Fruit fly (Drosophila melanogaster) whole organism, embryonic: ENCODE results near the gene crc.

Source experiments
- Antp ChIP-seq: fragments of 200-800 bp; sonication (Bioruptor generic); optimal IDR thresholded peaks from 3 replicates; lab custom pipeline; 2016; ENCODE audit warnings: missing biosample characterization, missing genetic modification characterization
- Bteb2 ChIP-seq: fragments of 200-800 bp; sonication (Bioruptor generic); optimal IDR thresholded peaks from 2 replicates; lab custom pipeline; 2016; ENCODE audit warnings: missing biosample characterization, missing genetic modification characterization
- CG10267 ChIP-seq: fragments of 200-800 bp; sonication (Bioruptor generic); optimal IDR thresholded peaks from 2 replicates; lab custom pipeline; 2018; ENCODE audit warnings: missing biosample characterization, mild to moderate bottlenecking, missing genetic modification characterization, moderate library complexity
- CG10654 ChIP-seq: fragments of 200-800 bp; sonication (Bioruptor generic); optimal IDR thresholded peaks from 2 replicates; lab custom pipeline; 2016; ENCODE audit warnings: missing biosample characterization, missing genetic modification characterization
- CG12071 ChIP-seq: fragments of 200-800 bp; sonication (Bioruptor generic); optimal IDR thresholded peaks from 3 replicates; lab custom pipeline; 2018; ENCODE audit warnings: missing biosample characterization, mild to moderate bottlenecking, missing genetic modification characterization
- CG14965 ChIP-seq: fragments of 200-800 bp; sonication (Bioruptor generic); optimal IDR thresholded peaks from 2 replicates; lab custom pipeline; 2016; ENCODE audit warnings: missing biosample characterization, missing genetic modification characterization, borderline replicate concordance
- CG15479 ChIP-seq: fragments of 200-800 bp; sonication (Bioruptor generic); optimal IDR thresholded peaks from 3 replicates; lab custom pipeline; 2019; ENCODE audit warnings: missing biosample characterization, mild to moderate bottlenecking, missing genetic modification characterization, moderate library complexity
- CG15514 ChIP-seq: fragments of 200-800 bp; sonication (Bioruptor generic); optimal IDR thresholded peaks from 3 replicates; lab custom pipeline; 2017; ENCODE audit warnings: missing biosample characterization, missing genetic modification characterization, mild to moderate bottlenecking, moderate library complexity, missing genetic modification reagents
- CG15601 ChIP-seq: fragments of 200-800 bp; sonication (Bioruptor generic); optimal IDR thresholded peaks from 3 replicates; lab custom pipeline; 2019; ENCODE audit warnings: missing biosample characterization, mild to moderate bottlenecking, missing genetic modification characterization, moderate library complexity
- CG1603 ChIP-seq: fragments of 200-800 bp; sonication (Bioruptor generic); optimal IDR thresholded peaks from 2 replicates; lab custom pipeline; 2019; ENCODE audit warnings: missing biosample characterization, mild to moderate bottlenecking, missing genetic modification characterization, moderate library complexity
- CG17612 ChIP-seq: fragments of 200-800 bp; sonication (Bioruptor generic); IDR thresholded peaks from 2 replicates; pipeline ENCODE4 v1.3.6; 2022; ENCODE audit warnings: missing biosample characterization, missing genetic modification characterization
- CG2116 ChIP-seq: fragments of 200-800 bp; sonication (Bioruptor generic); optimal IDR thresholded peaks from 3 replicates; lab custom pipeline; 2018; ENCODE audit warnings: missing biosample characterization, mild to moderate bottlenecking, missing genetic modification characterization
- CG2129 ChIP-seq: fragments of 200-800 bp; sonication (Bioruptor generic); IDR thresholded peaks from 2 replicates; pipeline ENCODE4 v1.3.6; 2022; ENCODE audit warnings: missing biosample characterization, missing genetic modification characterization; ENCODE audit not compliant: partially characterized antibody
- CG31441 ChIP-seq: fragments of 200-800 bp; sonication (Bioruptor generic); IDR thresholded peaks from 2 replicates; pipeline ENCODE4 v1.3.6; 2022; ENCODE audit warnings: missing biosample characterization, missing genetic modification characterization
- CG3163 ChIP-seq: fragments of 200-800 bp; sonication (Bioruptor generic); optimal IDR thresholded peaks from 3 replicates; lab custom pipeline; 2016; ENCODE audit warnings: missing biosample characterization, missing genetic modification characterization
- CG34224 ChIP-seq: fragments of 200-800 bp; sonication (Bioruptor generic); IDR thresholded peaks from 3 replicates; pipeline ENCODE4 v1.3.6; 2022; ENCODE audit warnings: missing biosample characterization, missing genetic modification characterization; ENCODE audit not compliant: partially characterized antibody
- CG4328 ChIP-seq: fragments of 200-800 bp; sonication (Bioruptor generic); optimal IDR thresholded peaks from 3 replicates; lab custom pipeline; 2017; ENCODE audit warnings: missing biosample characterization, missing genetic modification reagents, missing genetic modification characterization
- CG6654 ChIP-seq: fragments of 200-800 bp; sonication (Bioruptor generic); optimal IDR thresholded peaks from 2 replicates; lab custom pipeline; 2017; ENCODE audit warnings: missing biosample characterization, mild to moderate bottlenecking, missing genetic modification characterization
- CG8290 ChIP-seq, 3 experiments: fragments of 200-800 bp; sonication (Bioruptor generic); optimal IDR thresholded peaks; 2 replicates each; lab custom pipeline; 2016 to 2019; ENCODE audit warnings: missing biosample characterization in 3 of 3, missing genetic modification characterization in 3 of 3, mild to moderate bottlenecking in 2 of 3, moderate library complexity in 1 of 3
- CHES-1-like ChIP-seq: fragments of 200-800 bp; sonication (Bioruptor generic); optimal IDR thresholded peaks from 2 replicates; lab custom pipeline; 2016; ENCODE audit warnings: missing biosample characterization, missing genetic modification characterization
- CTCF ChIP-seq: fragments of 200-800 bp; sonication (Bioruptor generic); optimal IDR thresholded peaks from 2 replicates; lab custom pipeline; 2017; ENCODE audit warnings: missing biosample characterization, mild to moderate bottlenecking, missing genetic modification characterization, moderate library complexity
- Doc3 ChIP-seq: fragments of 200-800 bp; sonication (Bioruptor generic); IDR thresholded peaks from 3 replicates; pipeline ENCODE4 v1.3.6; 2022; ENCODE audit warnings: missing biosample characterization, missing genetic modification characterization; ENCODE audit not compliant: partially characterized antibody
- Dp ChIP-seq: fragments of 200-800 bp; sonication (Bioruptor generic); optimal IDR thresholded peaks from 2 replicates; lab custom pipeline; 2018; ENCODE audit warnings: missing biosample characterization, mild to moderate bottlenecking, missing genetic modification characterization, moderate library complexity
- ERR ChIP-seq: fragments of 200-800 bp; sonication (Bioruptor generic); optimal IDR thresholded peaks from 2 replicates; lab custom pipeline; 2016; ENCODE audit warnings: missing biosample characterization, missing genetic modification characterization
- Elba2 ChIP-seq: fragments of 200-800 bp; sonication (Bioruptor generic); optimal IDR thresholded peaks from 3 replicates; lab custom pipeline; 2016; ENCODE audit warnings: missing biosample characterization, missing genetic modification characterization
- HLH4C ChIP-seq: fragments of 200-800 bp; sonication (Bioruptor generic); IDR thresholded peaks from 3 replicates; pipeline ENCODE4 v1.3.6; 2022; ENCODE audit warnings: missing biosample characterization, missing genetic modification characterization; ENCODE audit not compliant: partially characterized antibody
- MESR4 ChIP-seq: fragments of 200-800 bp; sonication (Bioruptor generic); optimal IDR thresholded peaks from 2 replicates; lab custom pipeline; 2018; ENCODE audit warnings: missing biosample characterization, mild to moderate bottlenecking, missing genetic modification characterization, moderate library complexity
- Mes4 ChIP-seq: fragments of 200-800 bp; sonication (Bioruptor generic); optimal IDR thresholded peaks from 2 replicates; lab custom pipeline; 2016; ENCODE audit warnings: missing biosample characterization, missing genetic modification characterization
- NC2β ChIP-seq: fragments of 200-800 bp; sonication (Bioruptor generic); optimal IDR thresholded peaks from 2 replicates; lab custom pipeline; 2016; ENCODE audit warnings: missing biosample characterization, missing genetic modification characterization
- Neu2 ChIP-seq: fragments of 200-800 bp; sonication (Bioruptor generic); optimal IDR thresholded peaks from 3 replicates; lab custom pipeline; 2016; ENCODE audit warnings: missing biosample characterization, missing genetic modification characterization, borderline replicate concordance
- Nf-YA ChIP-seq: fragments of 200-800 bp; sonication (Bioruptor generic); IDR thresholded peaks from 2 replicates; pipeline ENCODE4 v1.3.6; 2022; ENCODE audit warnings: missing biosample characterization, missing genetic modification characterization
- Optix ChIP-seq: fragments of 200-800 bp; sonication (Bioruptor generic); IDR thresholded peaks from 3 replicates; pipeline ENCODE4 v1.3.6; 2022; ENCODE audit warnings: missing biosample characterization, missing genetic modification characterization
- Side ChIP-seq: fragments of 200-800 bp; sonication (Bioruptor generic); optimal IDR thresholded peaks from 2 replicates; lab custom pipeline; 2016; ENCODE audit warnings: missing biosample characterization, missing genetic modification characterization
- Sry-δ ChIP-seq: fragments of 200-800 bp; sonication (Bioruptor generic); optimal IDR thresholded peaks from 2 replicates; lab custom pipeline; 2016; ENCODE audit warnings: missing biosample characterization, missing genetic modification characterization
- YL-1 ChIP-seq: fragments of 200-800 bp; sonication (Bioruptor generic); optimal IDR thresholded peaks from 3 replicates; lab custom pipeline; 2017; ENCODE audit warnings: missing biosample characterization, mild to moderate bottlenecking, missing genetic modification characterization
- amos ChIP-seq: fragments of 200-800 bp; sonication (Bioruptor generic); IDR thresholded peaks from 2 replicates; pipeline ENCODE4 v1.3.6; 2022; ENCODE audit warnings: missing biosample characterization, missing genetic modification characterization; ENCODE audit not compliant: partially characterized antibody
- dpn ChIP-seq, 2 experiments: fragments of 200-800 bp; sonication (Bioruptor generic); optimal IDR thresholded peaks; 3 replicates each; lab custom pipeline; 2016; ENCODE audit warnings: missing biosample characterization in 2 of 2, missing genetic modification characterization in 2 of 2
- fru ChIP-seq: fragments of >200 bp; optimal IDR thresholded peaks from 2 replicates; lab custom pipeline; 2017
- ftz-f1 ChIP-seq: fragments of 200-800 bp; sonication (Bioruptor generic); optimal IDR thresholded peaks from 2 replicates; lab custom pipeline; 2016; ENCODE audit warnings: missing biosample characterization, missing genetic modification characterization
- grn ChIP-seq: fragments of 200-800 bp; sonication (Bioruptor generic); optimal IDR thresholded peaks from 3 replicates; lab custom pipeline; 2017; ENCODE audit warnings: missing biosample characterization, missing genetic modification characterization
- hbn ChIP-seq: fragments of 200-800 bp; sonication (Bioruptor generic); IDR thresholded peaks from 2 replicates; pipeline ENCODE4 v1.3.6; 2022; ENCODE audit warnings: missing biosample characterization, missing genetic modification characterization; ENCODE audit not compliant: partially characterized antibody
- insv ChIP-seq, 2 experiments: fragments of 200-800 bp; sonication (Bioruptor generic); optimal IDR thresholded peaks; 3 replicates each; lab custom pipeline; 2016 to 2018; ENCODE audit warnings: missing biosample characterization in 2 of 2, missing genetic modification characterization in 2 of 2
- lilli ChIP-seq: fragments of 200-800 bp; sonication (Bioruptor generic); optimal IDR thresholded peaks from 3 replicates; lab custom pipeline; 2016; ENCODE audit warnings: missing biosample characterization, missing genetic modification characterization
- nmo ChIP-seq: fragments of 200-800 bp; sonication (Bioruptor generic); optimal IDR thresholded peaks from 2 replicates; lab custom pipeline; 2018; ENCODE audit warnings: missing biosample characterization, mild to moderate bottlenecking, missing genetic modification characterization, moderate library complexity
- phol ChIP-seq: fragments of 200-800 bp; sonication (Bioruptor generic); optimal IDR thresholded peaks from 3 replicates; lab custom pipeline; 2018; ENCODE audit warnings: missing biosample characterization, mild to moderate bottlenecking, missing genetic modification characterization, moderate library complexity
- pzg ChIP-seq: fragments of 200-800 bp; sonication (Bioruptor generic); optimal IDR thresholded peaks from 3 replicates; lab custom pipeline; 2018; ENCODE audit warnings: missing biosample characterization, mild to moderate bottlenecking, missing genetic modification characterization, moderate library complexity
- sens ChIP-seq: fragments of 200-800 bp; sonication (Bioruptor generic); peaks from one replicate; lab custom pipeline; 2016; ENCODE audit warnings: missing biosample characterization, missing genetic modification characterization
- slbo ChIP-seq: fragments of 200-800 bp; sonication (Bioruptor generic); IDR thresholded peaks from 2 replicates; pipeline ENCODE4 v1.3.6; 2022; ENCODE audit warnings: missing biosample characterization, missing genetic modification characterization
- tna ChIP-seq: fragments of 200-800 bp; sonication (Bioruptor generic); IDR thresholded peaks from 2 replicates; pipeline ENCODE4 v1.3.6; 2022; ENCODE audit warnings: missing biosample characterization, missing genetic modification characterization; ENCODE audit not compliant: partially characterized antibody
- vnd ChIP-seq: fragments of 200-800 bp; sonication (Bioruptor generic); IDR thresholded peaks from 3 replicates; pipeline ENCODE4 v1.3.6; 2022; ENCODE audit warnings: missing biosample characterization, missing genetic modification characterization; ENCODE audit not compliant: partially characterized antibody

crc gene

dm6 chr2L:21344203-21344753, 33.6 kb downstream of the crc start, which contains the start of gene Tsp39D (continued):
- no peak for TF ChIP-seq CG14965
- TF ChIP-seq Antp (GFP tag; lab: Kevin White, UChicago): peak; percentile 20
- peak; percentile 68 for TF ChIP-seq Doc3 (GFP tag; lab: Robert Waterston, UW)
- peak; percentile 75 for TF ChIP-seq hbn (GFP tag; lab: Robert Waterston, UW)
- peak; percentile 44 for TF ChIP-seq phol (tag; lab: Kevin White, UChicago)
- no peak for TF ChIP-seq CG4328 (GFP tag; lab: Kevin White, UChicago)
- no peak for TF ChIP-seq Elba2
- TF ChIP-seq CG15601 (tag; lab: Kevin White, UChicago): peak; percentile 43
- TF ChIP-seq CG2116: peak; percentile 82
- TF ChIP-seq sens (GFP tag; lab: Kevin White, UChicago): peak; percentile 90
- no peak for TF ChIP-seq CG10654
- no peak for TF ChIP-seq CG12071 (GFP tag; lab: Kevin White, UChicago)
- TF ChIP-seq CHES-1-like (GFP tag; lab: Kevin White, UChicago): no peak
- peak; percentile 8 for TF ChIP-seq CG3163 (GFP tag; lab: Kevin White, UChicago)
- peak; percentile 56 for TF ChIP-seq CG10267 (tag; lab: Kevin White, UChicago)
- no peak for TF ChIP-seq Nf-YA (GFP tag; lab: Robert Waterston, UW)
- peak; percentile 88 for TF ChIP-seq Sry-δ (GFP tag; lab: Kevin White, UChicago)
- peak in 1 of 2 experiments; percentile 12 for TF ChIP-seq dpn (GFP tag; optimal IDR thresholded peaks at IDR 0.05; lab: Kevin White, UChicago)
- no peak for TF ChIP-seq CG6654 (GFP tag; lab: Kevin White, UChicago)
- TF ChIP-seq fru: no peak
- TF ChIP-seq vnd (GFP tag; lab: Robert Waterston, UW): peak; percentile 94
- TF ChIP-seq HLH4C (GFP tag; lab: Robert Waterston, UW): peak; percentile 93
- TF ChIP-seq nmo (GFP tag; lab: Kevin White, UChicago): peak; percentile 54
- no peak for TF ChIP-seq Bteb2 (GFP tag; lab: Kevin White, UChicago)
- TF ChIP-seq Neu2 (GFP tag; lab: Kevin White, UChicago): no peak
- TF ChIP-seq ftz-f1 (GFP tag; lab: Kevin White, UChicago): no peak
- no peak for TF ChIP-seq ERR
- TF ChIP-seq Side (GFP tag; lab: Kevin White, UChicago): peak; percentile 19
- TF ChIP-seq YL-1: peak; percentile 1
- TF ChIP-seq amos (GFP tag; lab: Robert Waterston, UW): peak; percentile 96
- peak; percentile 78 for TF ChIP-seq CG2129 (GFP tag; lab: Robert Waterston, UW)
- TF ChIP-seq tna: peak; percentile 91
- no peak for TF ChIP-seq slbo (GFP tag; lab: Robert Waterston, UW)
- TF ChIP-seq grn (GFP tag; lab: Kevin White, UChicago): peak; percentile 95
- peak; percentile 27 for TF ChIP-seq CG15514 (GFP tag; lab: Kevin White, UChicago)
- TF ChIP-seq insv (GFP tag; optimal IDR thresholded peaks at IDR 0.05; lab: Kevin White, UChicago): peak in 1 of 2 experiments; percentile 94
- no peak for TF ChIP-seq CG17612
- peak; percentile 70 for TF ChIP-seq MESR4 (GFP tag; lab: Kevin White, UChicago)
- TF ChIP-seq CG8290 (GFP tag; optimal IDR thresholded peaks at IDR 0.05; lab: Kevin White, UChicago): peak; percentile 45
- peak in 1 of 2 experiments; percentile 39 for TF ChIP-seq CG8290 (tag; optimal IDR thresholded peaks at IDR 0.05; lab: Kevin White, UChicago)
- peak; percentile 67 for TF ChIP-seq pzg (GFP tag; lab: Kevin White, UChicago)
- peak; percentile 97 for TF ChIP-seq CG1603 (tag; lab: Kevin White, UChicago)
- peak; percentile 90 for TF ChIP-seq CG34224 (GFP tag; lab: Robert Waterston, UW)
- TF ChIP-seq lilli: peak; percentile 33
- TF ChIP-seq NC2β (GFP tag; lab: Kevin White, UChicago): peak; percentile 42
- no peak for TF ChIP-seq CG31441 (GFP tag; lab: Robert Waterston, UW)
- peak; percentile 66 for TF ChIP-seq CTCF (GFP tag; lab: Kevin White, UChicago)
- TF ChIP-seq Mes4 (GFP tag; lab: Kevin White, UChicago): no peak
- peak; percentile 68 for TF ChIP-seq Dp (GFP tag; lab: Kevin White, UChicago)
- no peak for TF ChIP-seq Optix (GFP tag; lab: Robert Waterston, UW)
- peak; percentile 33 for TF ChIP-seq CG15479 (GFP tag; lab: Kevin White, UChicago)
